Worm (Caenorhabditis elegans): ENCODE data around the gene F38E1.10.

DNA sequence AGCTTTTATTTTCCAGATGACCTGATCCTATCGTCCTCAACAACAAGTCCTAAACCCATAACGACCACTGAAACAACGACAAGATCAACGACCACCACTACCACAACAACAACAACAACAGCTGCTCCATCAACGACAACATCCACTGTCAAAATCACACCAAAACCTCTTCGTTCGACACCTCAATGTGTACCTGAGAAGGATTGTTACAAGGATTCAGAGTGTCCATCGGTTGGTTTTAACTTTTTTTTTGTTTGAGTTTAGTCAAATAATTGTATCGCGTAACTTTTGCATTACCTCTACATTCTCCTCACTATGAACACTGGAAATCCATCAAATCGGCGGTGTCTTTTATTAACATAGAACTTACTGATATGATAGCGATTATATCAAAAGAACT is 4.8 kb upstream of the F38E1.10 start:
- TF ChIP-seq zip-5 (tag; optimal IDR thresholded peaks at IDR 0.05) (no peak), hlh-6 (tag; optimal IDR thresholded peaks at IDR 0.05) (no peak), tbx-2 (tag; optimal IDR thresholded peaks at IDR 0.05) (no peak), lin-11 (tag; optimal IDR thresholded peaks at IDR 0.05) (no peak), sox-4 (tag; optimal IDR thresholded peaks at IDR 0.05) (no peak), ceh-9 (tag; optimal IDR thresholded peaks at IDR 0.05) (no peak), dmd-4 (tag; optimal IDR thresholded peaks at IDR 0.05; ENCODE audit: borderline replicate concordance) (no peak), ref-2 (tag; optimal IDR thresholded peaks at IDR 0.05) (no peak), lim-6 (tag; optimal IDR thresholded peaks at IDR 0.05) (no peak), ama-1 (optimal IDR thresholded peaks at IDR 0.05) (no peak), ceh-18 (tag; optimal IDR thresholded peaks at IDR 0.05) (no peak), madf-2 (tag; optimal IDR thresholded peaks at IDR 0.05) (no peak), pqm-1 (tag; optimal IDR thresholded peaks at IDR 0.05) (no peak), elt-2 (tag; optimal IDR thresholded peaks at IDR 0.05) (no peak)

Measured in whole organism, late embryonic.